Fruit fly (Drosophila melanogaster) Kc167 (cell line): ENCODE data around the gene dpr4.

ENCODE experiments used
- Myc ChIP-seq: fragments of >200 bp; optimal IDR thresholded peaks from 2 replicates; lab custom pipeline; 2017; ENCODE audit warnings: missing external identifiers
- Sin3A ChIP-seq: fragments of >200 bp; optimal IDR thresholded peaks from 2 replicates; lab custom pipeline; 2018; ENCODE audit warnings: missing external identifiers
- h ChIP-seq: fragments of >200 bp; optimal IDR thresholded peaks from 3 replicates; lab custom pipeline; 2018; ENCODE audit warnings: missing external identifiers
- insv ChIP-seq: fragments of >200 bp; optimal IDR thresholded peaks from 3 replicates; lab custom pipeline; 2018; ENCODE audit warnings: missing external identifiers
- psq ChIP-seq: fragments of >200 bp; optimal IDR thresholded peaks from 2 replicates; lab custom pipeline; 2017; ENCODE audit warnings: missing external identifiers
- ttk ChIP-seq: sonication (Bioruptor generic); optimal IDR thresholded peaks from 2 replicates; lab custom pipeline; 2017; ENCODE audit warnings: missing external identifiers

dm6 chr3R:11578645-11579044 is 35.9 kb upstream of the dpr4 start, which contains the start of the genes CG6790 and CG5342:
- no peak for TF ChIP-seq h (lab: Kevin White, UChicago)
- no peak for TF ChIP-seq psq (lab: Kevin White, UChicago)
- TF ChIP-seq insv (lab: Kevin White, UChicago) = no peak
- no peak for TF ChIP-seq ttk (lab: Kevin White, UChicago)
- no peak for TF ChIP-seq Sin3A
- no peak for TF ChIP-seq Myc
